Fruit fly (Drosophila melanogaster) whole organism, prepupa: Measurements from ENCODE around the gene Mpcp2.
A peak's percentile ranks its signal among the peaks of the same experiment; 100 is the strongest.

Experiments used
- Blimp-1 ChIP-seq: fragments of 200-800 bp; sonication (Bioruptor generic); optimal IDR thresholded peaks from 3 replicates; lab custom pipeline; 2017; ENCODE audit warnings: missing biosample characterization, missing genetic modification characterization, mild to moderate bottlenecking, moderate library complexity, missing genetic modification reagents
- CG10631 ChIP-seq: fragments of 200-800 bp; sonication (Bioruptor generic); optimal IDR thresholded peaks from 2 replicates; lab custom pipeline; 2016; ENCODE audit warnings: missing biosample characterization, missing genetic modification characterization
- CG15336 ChIP-seq: fragments of 200-800 bp; sonication (Bioruptor generic); IDR thresholded peaks from 2 replicates; pipeline ENCODE4 v1.3.6; 2022; ENCODE audit warnings: missing biosample characterization, missing genetic modification characterization
- CG1621 ChIP-seq: fragments of 200-800 bp; sonication (Bioruptor generic); optimal IDR thresholded peaks from 3 replicates; lab custom pipeline; 2018; ENCODE audit warnings: missing biosample characterization, mild to moderate bottlenecking, missing genetic modification characterization
- CG16779 ChIP-seq: fragments of 200-800 bp; sonication (Bioruptor generic); optimal IDR thresholded peaks from 3 replicates; lab custom pipeline; 2017; ENCODE audit warnings: missing biosample characterization, mild to moderate bottlenecking, missing genetic modification characterization
- CG3032 ChIP-seq: fragments of 200-800 bp; optimal IDR thresholded peaks from 2 replicates; lab custom pipeline; 2019; ENCODE audit warnings: missing biosample characterization, mild to moderate bottlenecking, missing genetic modification characterization, moderate library complexity
- CG31627 ChIP-seq: fragments of 200-800 bp; sonication (Bioruptor generic); optimal IDR thresholded peaks from 3 replicates; lab custom pipeline; 2016; ENCODE audit warnings: missing biosample characterization, missing genetic modification characterization
- CG32006 ChIP-seq: fragments of 200-800 bp; sonication (Bioruptor generic); optimal IDR thresholded peaks from 3 replicates; lab custom pipeline; 2017; ENCODE audit warnings: missing biosample characterization, mild to moderate bottlenecking, missing genetic modification characterization
- CG34406 ChIP-seq: fragments of 200-800 bp; sonication (Bioruptor generic); optimal IDR thresholded peaks from 3 replicates; lab custom pipeline; 2016; ENCODE audit warnings: missing biosample characterization, missing genetic modification characterization
- CG3919 ChIP-seq: fragments of 200-800 bp; sonication (Bioruptor generic); optimal IDR thresholded peaks from 3 replicates; lab custom pipeline; 2016; ENCODE audit warnings: missing biosample characterization, missing genetic modification characterization
- CG4318 ChIP-seq: fragments of 200-800 bp; sonication (Bioruptor generic); optimal IDR thresholded peaks from 3 replicates; lab custom pipeline; 2017; ENCODE audit warnings: missing biosample characterization, mild to moderate bottlenecking, missing genetic modification characterization
- CG6163 ChIP-seq: fragments of 200-800 bp; sonication (Bioruptor generic); IDR thresholded peaks from 3 replicates; pipeline ENCODE4 v1.3.6; 2022; ENCODE audit warnings: missing biosample characterization, missing genetic modification characterization
- CG6276 ChIP-seq: fragments of 200-800 bp; sonication (Bioruptor generic); optimal IDR thresholded peaks from 2 replicates; lab custom pipeline; 2017; ENCODE audit warnings: missing biosample characterization, mild to moderate bottlenecking, missing genetic modification characterization
- CG6792 ChIP-seq: fragments of 200-800 bp; sonication (Bioruptor generic); optimal IDR thresholded peaks from 3 replicates; lab custom pipeline; 2016; ENCODE audit warnings: missing biosample characterization, missing genetic modification characterization
- CG6808 ChIP-seq: fragments of 200-800 bp; sonication (Bioruptor generic); optimal IDR thresholded peaks from 3 replicates; lab custom pipeline; 2017; ENCODE audit warnings: missing biosample characterization, missing genetic modification characterization, mild to moderate bottlenecking, moderate library complexity, missing genetic modification reagents
- CG6854 ChIP-seq: fragments of 200-800 bp; sonication (Bioruptor generic); optimal IDR thresholded peaks from 2 replicates; lab custom pipeline; 2017; ENCODE audit warnings: missing biosample characterization, mild to moderate bottlenecking, missing genetic modification characterization
- CG8119 ChIP-seq: fragments of 200-800 bp; sonication (Bioruptor generic); IDR thresholded peaks from 3 replicates; pipeline ENCODE4 v1.3.6; 2022; ENCODE audit warnings: missing biosample characterization, missing genetic modification characterization
- CG8632 ChIP-seq: fragments of 200-800 bp; sonication (Bioruptor generic); optimal IDR thresholded peaks from 3 replicates; lab custom pipeline; 2016; ENCODE audit warnings: missing biosample characterization, missing genetic modification characterization
- CG9139 ChIP-seq: fragments of 200-800 bp; sonication (Bioruptor generic); optimal IDR thresholded peaks from 3 replicates; lab custom pipeline; 2017; ENCODE audit warnings: missing biosample characterization, mild to moderate bottlenecking, missing genetic modification characterization
- Eip75B ChIP-seq: fragments of 200-800 bp; sonication (Bioruptor generic); optimal IDR thresholded peaks from 3 replicates; lab custom pipeline; 2016; ENCODE audit warnings: missing biosample characterization, missing genetic modification characterization
- Eip78C ChIP-seq: fragments of 200-800 bp; sonication (Bioruptor generic); peaks from one replicate; lab custom pipeline; 2016; ENCODE audit warnings: missing biosample characterization, missing genetic modification characterization
- Eip93F ChIP-seq: fragments of 200-800 bp; sonication (Bioruptor generic); optimal IDR thresholded peaks from 2 replicates; lab custom pipeline; 2016; ENCODE audit warnings: missing biosample characterization, mild to moderate bottlenecking, missing genetic modification characterization
- Ets21C ChIP-seq: fragments of 200-800 bp; sonication (Bioruptor generic); optimal IDR thresholded peaks from 3 replicates; lab custom pipeline; 2016; ENCODE audit warnings: missing biosample characterization, missing genetic modification characterization
- Ets96B ChIP-seq: fragments of 200-800 bp; optimal IDR thresholded peaks from 2 replicates; lab custom pipeline; 2019; ENCODE audit warnings: missing biosample characterization, mild to moderate bottlenecking, missing genetic modification characterization, moderate library complexity
- Gug ChIP-seq: fragments of 200-800 bp; sonication (Bioruptor generic); IDR thresholded peaks from 2 replicates; pipeline ENCODE4 v1.3.6; 2022; ENCODE audit warnings: missing biosample characterization, missing genetic modification characterization
- Hr38 ChIP-seq: sonication (Bioruptor generic); optimal IDR thresholded peaks from 2 replicates; lab custom pipeline; 2016; ENCODE audit warnings: missing biosample characterization, missing genetic modification characterization
- Hr39 ChIP-seq: fragments of 200-800 bp; sonication (Bioruptor generic); optimal IDR thresholded peaks from 2 replicates; lab custom pipeline; 2016; ENCODE audit warnings: missing biosample characterization, missing genetic modification characterization
- Hr4 ChIP-seq: fragments of 200-800 bp; sonication (Bioruptor generic); optimal IDR thresholded peaks from 3 replicates; lab custom pipeline; 2016; ENCODE audit warnings: missing biosample characterization, missing genetic modification characterization
- Met ChIP-seq: fragments of 200-800 bp; sonication (Bioruptor generic); optimal IDR thresholded peaks from 3 replicates; lab custom pipeline; 2016; ENCODE audit warnings: missing biosample characterization, missing genetic modification characterization
- OdsH ChIP-seq: fragments of 200-800 bp; sonication (Bioruptor generic); optimal IDR thresholded peaks from 3 replicates; lab custom pipeline; 2016; ENCODE audit warnings: missing biosample characterization, missing genetic modification characterization
- Smox ChIP-seq: fragments of 200-800 bp; sonication (Bioruptor generic); optimal IDR thresholded peaks from 3 replicates; lab custom pipeline; 2016; ENCODE audit warnings: missing biosample characterization, missing genetic modification characterization
- Sox14 ChIP-seq: fragments of 200-800 bp; sonication (Bioruptor generic); optimal IDR thresholded peaks from 3 replicates; lab custom pipeline; 2016; ENCODE audit warnings: missing biosample characterization, missing genetic modification characterization
- Sox15 ChIP-seq: fragments of 200-800 bp; sonication (Bioruptor generic); optimal IDR thresholded peaks from 3 replicates; lab custom pipeline; 2016; ENCODE audit warnings: missing biosample characterization, missing genetic modification characterization
- achi ChIP-seq: fragments of 200-800 bp; sonication (Bioruptor generic); optimal IDR thresholded peaks from 3 replicates; lab custom pipeline; 2016; ENCODE audit warnings: missing biosample characterization, missing genetic modification characterization
- dsx ChIP-seq: fragments of 200-800 bp; optimal IDR thresholded peaks from 3 replicates; lab custom pipeline; 2019; ENCODE audit warnings: missing biosample characterization, mild to moderate bottlenecking, missing genetic modification characterization, moderate library complexity; ENCODE audit not compliant: poor library complexity, severe bottlenecking
- eg ChIP-seq: fragments of 200-800 bp; sonication (Bioruptor generic); IDR thresholded peaks from 3 replicates; pipeline ENCODE4 v1.3.6; 2022; ENCODE audit warnings: missing biosample characterization, missing genetic modification characterization
- esn ChIP-seq: fragments of 200-800 bp; sonication (Bioruptor generic); optimal IDR thresholded peaks from 2 replicates; lab custom pipeline; 2016; ENCODE audit warnings: missing biosample characterization, mild to moderate bottlenecking, missing genetic modification characterization, moderate library complexity
- fd85E ChIP-seq: fragments of 200-800 bp; sonication (Bioruptor generic); optimal IDR thresholded peaks from 3 replicates; lab custom pipeline; 2016; ENCODE audit warnings: missing biosample characterization, missing genetic modification characterization
- lz ChIP-seq: fragments of 200-800 bp; sonication (Bioruptor generic); optimal IDR thresholded peaks from 3 replicates; lab custom pipeline; 2016; ENCODE audit warnings: missing biosample characterization, missing genetic modification characterization
- net ChIP-seq: fragments of 200-800 bp; sonication (Bioruptor generic); optimal IDR thresholded peaks from 3 replicates; lab custom pipeline; 2016; ENCODE audit warnings: missing biosample characterization, missing genetic modification characterization
- pdm3 ChIP-seq: fragments of 200-800 bp; sonication (Bioruptor generic); optimal IDR thresholded peaks from 3 replicates; lab custom pipeline; 2016; ENCODE audit warnings: missing biosample characterization, missing genetic modification characterization
- salr ChIP-seq, 2 experiments: fragments of 200-800 bp; sonication (Bioruptor generic); optimal IDR thresholded peaks; 3 replicates each; lab custom pipeline; 2016 to 2018; ENCODE audit warnings: missing biosample characterization in 2 of 2, missing genetic modification characterization in 2 of 2, mild to moderate bottlenecking in 1 of 2
- ss ChIP-seq, 2 experiments: fragments of 200-800 bp; sonication (Bioruptor generic); optimal IDR thresholded peaks; 2 replicates in 1 of 2; 3 replicates in 1 of 2; lab custom pipeline; 2017 to 2018; ENCODE audit warnings: mild to moderate bottlenecking in 2 of 2, missing biosample characterization in 2 of 2, missing genetic modification characterization in 2 of 2, moderate library complexity in 1 of 2
- svp ChIP-seq: fragments of 200-800 bp; sonication (Bioruptor generic); peaks from one replicate; lab custom pipeline; 2016; ENCODE audit warnings: missing biosample characterization, missing genetic modification characterization
- topi ChIP-seq: fragments of 200-800 bp; sonication (Bioruptor generic); optimal IDR thresholded peaks from 3 replicates; lab custom pipeline; 2016; ENCODE audit warnings: missing biosample characterization, missing genetic modification characterization
- vri ChIP-seq: fragments of 200-800 bp; sonication (Bioruptor generic); optimal IDR thresholded peaks from 3 replicates; lab custom pipeline; 2016; ENCODE audit warnings: missing biosample characterization, mild to moderate bottlenecking, missing genetic modification characterization

Mpcp2 gene

dm6 chr3L:14537435-14537991, at the start of gene Mpcp2:
TSS of gene Mpcp2 (plus strand) at chr3L:14537651.
- TF ChIP-seq CG3919 (GFP tag; lab: Kevin White, UChicago): peak; percentile 15
- TF ChIP-seq CG3032 (tag; lab: Kevin White, UChicago): peak; percentile 20
- TF ChIP-seq CG6854: peak; percentile 51
- TF ChIP-seq CG15336 (GFP tag; lab: Robert Waterston, UW): 0 out of 2 replicates have a peak, but pooled peaks have one; percentile 9
- peak; percentile 26 for TF ChIP-seq dsx (GFP tag; lab: Kevin White, UChicago)
- peak; percentile 22 for TF ChIP-seq topi (GFP tag; lab: Kevin White, UChicago)
- TF ChIP-seq svp (GFP tag; lab: Kevin White, UChicago): peak; percentile 70
- peak; percentile 18 for TF ChIP-seq Eip75B (GFP tag; lab: Kevin White, UChicago)
- TF ChIP-seq eg (GFP tag; lab: Robert Waterston, UW): 0 out of 3 replicates have a peak, but pooled peaks have one; percentile 8
- peak; percentile 52 for TF ChIP-seq CG1621
- no peak for TF ChIP-seq Ets21C
- 0 out of 3 replicates have a peak, but pooled peaks have one; percentile 14 for TF ChIP-seq CG6163 (GFP tag; lab: Robert Waterston, UW)
- peak in 1 of 2 experiments; percentile 44 for TF ChIP-seq ss (GFP tag; optimal IDR thresholded peaks at IDR 0.05; lab: Kevin White, UChicago)
- peak; percentile 100 for TF ChIP-seq vri (GFP tag; lab: Kevin White, UChicago)
- no peak for TF ChIP-seq CG8632 (GFP tag; lab: Kevin White, UChicago)
- peak; percentile 61 for TF ChIP-seq Eip78C (GFP tag; lab: Kevin White, UChicago)
- TF ChIP-seq esn: peak; percentile 12
- peak; percentile 39 for TF ChIP-seq Sox14 (GFP tag; lab: Kevin White, UChicago)
- TF ChIP-seq Hr39 (GFP tag; lab: Kevin White, UChicago): no peak
- TF ChIP-seq CG8119: peak; percentile 42; the same call in 2 of the 3 replicates
- TF ChIP-seq Ets96B (tag; lab: Kevin White, UChicago): peak; percentile 0
- TF ChIP-seq lz (GFP tag; lab: Kevin White, UChicago): no peak
- no peak for TF ChIP-seq CG6808
- TF ChIP-seq, all 60 proteins: peak for 18

- TF ChIP-seq CG31627: no peak
- no peak for TF ChIP-seq CG34406 (GFP tag; lab: Kevin White, UChicago)
- no peak; the same call in 2 of the 3 replicates for TF ChIP-seq CG6163 (GFP tag; lab: Robert Waterston, UW)
- TF ChIP-seq lz (GFP tag; lab: Kevin White, UChicago): no peak
- no peak for TF ChIP-seq CG6276 (GFP tag; lab: Kevin White, UChicago)
- TF ChIP-seq CG8632 (GFP tag; lab: Kevin White, UChicago): no peak
- TF ChIP-seq Hr38 (GFP tag; lab: Kevin White, UChicago): no peak
- TF ChIP-seq Hr4: no peak
- no peak for TF ChIP-seq CG1621
- peak; percentile 30 for TF ChIP-seq Eip78C (GFP tag; lab: Kevin White, UChicago)
- TF ChIP-seq dsx (GFP tag; lab: Kevin White, UChicago): peak; percentile 91
- TF ChIP-seq Blimp-1 (GFP tag; lab: Kevin White, UChicago): no peak
- no peak for TF ChIP-seq salr (GFP tag; optimal IDR thresholded peaks at IDR 0.05; lab: Kevin White, UChicago)
- no peak for TF ChIP-seq CG8119
- TF ChIP-seq Hr39 (GFP tag; lab: Kevin White, UChicago): no peak
- TF ChIP-seq CG6792: no peak
- TF ChIP-seq CG3919 (GFP tag; lab: Kevin White, UChicago): peak; percentile 3
- no peak for TF ChIP-seq fd85E (GFP tag; lab: Kevin White, UChicago)
- TF ChIP-seq OdsH: peak; percentile 0
- TF ChIP-seq Smox (GFP tag; lab: Kevin White, UChicago): peak; percentile 6
- no peak for TF ChIP-seq CG6808
- no peak for TF ChIP-seq net (GFP tag; lab: Kevin White, UChicago)
- TF ChIP-seq Sox14 (GFP tag; lab: Kevin White, UChicago): no peak
- peak; percentile 2 for TF ChIP-seq CG3032 (tag; lab: Kevin White, UChicago)
- no peak for TF ChIP-seq CG4318 (GFP tag; lab: Kevin White, UChicago)
- peak; percentile 47 for TF ChIP-seq CG10631
- no peak for TF ChIP-seq CG9139 (GFP tag; lab: Kevin White, UChicago)
- peak; percentile 1 for TF ChIP-seq esn
- TF ChIP-seq CG16779: no peak
- no peak for TF ChIP-seq Met
- TF ChIP-seq Sox15: no peak
- peak; percentile 19 for TF ChIP-seq achi
- TF ChIP-seq Eip93F: no peak
- TF ChIP-seq Gug (GFP tag; lab: Robert Waterston, UW): no peak
- TF ChIP-seq svp (GFP tag; lab: Kevin White, UChicago): peak; percentile 57
- TF ChIP-seq CG32006 (GFP tag; lab: Kevin White, UChicago): no peak
- TF ChIP-seq pdm3 (GFP tag; lab: Kevin White, UChicago): peak; percentile 5
These were observed 40.0 kb upstream of the Mpcp2 start for dm6 chr3L:14497479-14497878.
